Worm (Caenorhabditis elegans): ENCODE results near the gene trmt-10C.2.

ce11 chrIII:6300297-6300696 is 45.8 kb upstream of the trmt-10C.2 start:
- TF ChIP-seq rnt-1 (tag; optimal IDR thresholded peaks at IDR 0.05) (no peak), pqm-1 (tag; optimal IDR thresholded peaks at IDR 0.05) (no peak)
